Worm (Caenorhabditis elegans): Measurements from ENCODE around the gene morc-1.

morc-1 gene

DNA sequence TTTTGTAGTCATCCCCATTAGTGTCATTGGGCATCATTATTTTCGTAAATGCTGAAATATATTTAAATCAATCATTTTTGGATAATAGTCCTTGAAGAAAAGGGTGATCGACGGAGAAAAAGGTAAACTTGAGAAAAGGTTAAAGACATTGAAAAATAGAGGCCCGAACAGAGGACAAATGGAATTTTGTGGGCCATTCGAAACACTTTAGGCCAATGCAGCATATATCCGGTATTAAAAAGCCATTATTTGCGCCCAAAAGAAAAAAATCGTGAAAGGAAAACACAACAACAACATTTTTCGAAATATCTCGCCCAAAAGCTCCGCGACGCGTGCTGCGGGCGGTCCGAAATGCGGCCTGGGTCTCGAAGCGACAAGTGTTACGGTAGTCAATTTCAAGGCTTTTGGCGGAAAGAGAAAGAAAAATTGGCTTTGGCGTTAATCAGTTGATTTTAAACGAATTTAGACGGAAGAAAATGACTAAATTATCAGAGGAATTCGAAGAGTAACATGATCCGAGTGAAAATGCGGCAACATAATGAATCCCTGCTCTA lies at the start of gene morc-1:
Gene morc-1 (minus strand): TSS at position 51 of the 554 bp plus-strand sequence.
- no peak for TF ChIP-seq efl-1 (optimal IDR thresholded peaks at IDR 0.05)
- no peak for TF ChIP-seq efl-1 (GFP tag; optimal IDR thresholded peaks at IDR 0.05 in 1 of 2)
- no peak for TF ChIP-seq nhr-20 (tag; optimal IDR thresholded peaks at IDR 0.05)
- no peak for TF ChIP-seq skn-1 (tag; optimal IDR thresholded peaks at IDR 0.05)
- TF ChIP-seq alr-1 (tag; optimal IDR thresholded peaks at IDR 0.05; ENCODE audit: borderline replicate concordance), result no peak

- TF ChIP-seq fkh-4 (tag; optimal IDR thresholded peaks at IDR 0.05; ENCODE audit: borderline replicate concordance) (no peak), swsn-7 (tag; optimal IDR thresholded peaks at IDR 0.05) (no peak), dpl-1 (GFP tag; optimal IDR thresholded peaks at IDR 0.05) (peak in 1 of 3 experiments; percentile 14), nhr-19 (GFP tag; conservative IDR thresholded peaks at IDR 0.05) (no peak), C04F5.9 (tag; optimal IDR thresholded peaks at IDR 0.05) (no peak), lin-35 (GFP tag; optimal IDR thresholded peaks at IDR 0.05) (peak; percentile 3 to 11), lin-39 (tag; optimal IDR thresholded peaks at IDR 0.05) (no peak), mef-2 (tag; optimal IDR thresholded peaks at IDR 0.05) (no peak), ceh-82 (tag; optimal IDR thresholded peaks at IDR 0.05) (no peak), pqm-1 (tag; optimal IDR thresholded peaks at IDR 0.05) (no peak), sptf-1 (tag; optimal IDR thresholded peaks at IDR 0.05) (no peak), tlp-1 (tag; optimal IDR thresholded peaks at IDR 0.05) (no peak), F16B12.6 (tag; optimal IDR thresholded peaks at IDR 0.05) (no peak), efl-1 (optimal IDR thresholded peaks at IDR 0.05) (no peak), efl-1 (GFP tag; optimal IDR thresholded peaks at IDR 0.05 in 1 of 2) (peak; percentile 2 to 81)
These were observed 47.4 kb upstream of the morc-1 start, which contains the start of the genes sumv-1 and gop-1 for ce11 chrIII:5254108-5254507. Gene sumv-1, minus strand, starts transcription at chrIII:5254187. Gene gop-1, plus strand, starts transcription at chrIII:5254438.

ce11 chrIII:5248706-5249105 lies 42.0 kb upstream of the morc-1 start:
- TF ChIP-seq dsc-1 (tag; optimal IDR thresholded peaks at IDR 0.05) (peak; percentile 48), ceh-82 (tag; optimal IDR thresholded peaks at IDR 0.05) (no peak), efl-1 (optimal IDR thresholded peaks at IDR 0.05) (no peak), efl-1 (GFP tag; optimal IDR thresholded peaks at IDR 0.05 in 1 of 2) (peak in 1 of 2 experiments; percentile 29)

DNA sequence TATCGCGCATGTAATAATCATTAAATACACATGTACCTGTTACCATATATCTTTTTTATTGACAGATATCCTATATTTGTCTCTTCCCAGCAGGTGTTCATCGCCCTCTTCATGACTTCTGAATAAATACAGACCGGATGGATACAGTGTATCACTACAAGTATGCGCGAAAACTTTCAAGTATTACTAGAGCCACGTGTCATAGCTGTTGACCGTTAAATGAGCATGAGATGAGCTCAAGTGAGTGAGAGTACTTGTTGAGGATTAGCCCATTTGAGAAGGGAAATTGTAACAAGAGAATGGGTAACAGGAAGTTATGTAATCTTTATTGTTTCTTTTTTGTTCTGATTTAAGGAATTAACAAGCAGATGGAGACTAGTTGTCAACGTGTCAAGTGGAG lies 38.4 kb upstream of the morc-1 start:
- TF ChIP-seq unc-130 (tag; optimal IDR thresholded peaks at IDR 0.05), result no peak
- no peak for TF ChIP-seq lir-3 (tag; optimal IDR thresholded peaks at IDR 0.05; ENCODE audit: poor library complexity)

- TF ChIP-seq zag-1 (tag; optimal IDR thresholded peaks at IDR 0.05), result no peak
- TF ChIP-seq ztf-11 (tag; optimal IDR thresholded peaks at IDR 0.05), result no peak
- TF ChIP-seq mab-9 (GFP tag; IDR thresholded peaks at IDR 0.05), result no peak
- TF ChIP-seq lin-13 (GFP tag; optimal IDR thresholded peaks at IDR 0.05), result no peak
- no peak for TF ChIP-seq dpl-1 (GFP tag; optimal IDR thresholded peaks at IDR 0.05)
- TF ChIP-seq vab-15 (tag; optimal IDR thresholded peaks at IDR 0.05), result no peak
- no peak for TF ChIP-seq lsy-2 (tag; optimal IDR thresholded peaks at IDR 0.05)
These were observed 37.8 kb upstream of the morc-1 start, which contains the start of gene cnd-1 for ce11 chrIII:5244539-5244938. Gene cnd-1, minus strand, starts transcription at chrIII:5244639.

ce11 chrIII:5241854-5242253 lies 35.1 kb upstream of the morc-1 start:
- no peak for TF ChIP-seq efl-1 (optimal IDR thresholded peaks at IDR 0.05)
- peak in 1 of 2 experiments; percentile 77 for TF ChIP-seq efl-1 (GFP tag; optimal IDR thresholded peaks at IDR 0.05 in 1 of 2)
- TF ChIP-seq ztf-4 (tag; optimal IDR thresholded peaks at IDR 0.05), result no peak

DNA sequence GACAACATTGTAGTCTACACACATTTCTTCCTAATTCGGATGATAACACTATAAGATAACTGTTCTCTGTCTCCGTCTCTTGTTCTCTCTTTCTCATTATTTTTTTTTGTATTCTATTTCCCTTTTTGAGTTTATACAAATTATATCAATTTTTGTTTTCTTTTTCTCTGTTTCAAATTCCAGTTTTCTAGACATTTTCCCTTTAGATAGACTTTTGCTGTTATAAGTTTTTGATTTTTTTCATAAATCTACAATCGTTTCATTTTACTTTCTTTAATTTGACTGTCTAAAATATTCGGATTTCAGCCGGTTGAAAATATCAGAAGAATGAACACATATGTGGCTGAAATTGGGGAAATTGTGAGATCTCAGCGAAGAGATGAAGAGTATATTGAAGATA lies 29.4 kb upstream of the morc-1 start, which contains the start of gene prx-10:
Gene prx-10 (plus strand): TSS at position 301 of the 400 bp plus-strand sequence.
- TF ChIP-seq sptf-1 (tag; optimal IDR thresholded peaks at IDR 0.05) (no peak), nhr-85 (tag) (peak; percentile 33)
